Worm (Caenorhabditis elegans): ENCODE data around the gene Y116A8C.25.

The Y116A8C.25 gene

ce11 chrIV:17099113-17099512 lies 20.6 kb upstream of the Y116A8C.25 start:
- TF ChIP-seq egl-5 (tag; optimal IDR thresholded peaks at IDR 0.05) (no peak), ama-1 (optimal IDR thresholded peaks at IDR 0.05) (no peak), lin-15B (tag; optimal IDR thresholded peaks at IDR 0.05) (no peak), unc-39 (tag; optimal IDR thresholded peaks at IDR 0.05) (no peak), unc-62 (GFP tag; optimal IDR thresholded peaks at IDR 0.05) (no peak), fkh-10 (GFP tag; optimal IDR thresholded peaks at IDR 0.05) (no peak), ceh-9 (tag; optimal IDR thresholded peaks at IDR 0.05) (no peak), nhr-25 (tag; optimal IDR thresholded peaks at IDR 0.05) (no peak), ceh-28 (tag; optimal IDR thresholded peaks at IDR 0.05) (no peak), nhr-43 (tag; optimal IDR thresholded peaks at IDR 0.05; ENCODE audit: poor library complexity, severe bottlenecking) (no peak)

DNA sequence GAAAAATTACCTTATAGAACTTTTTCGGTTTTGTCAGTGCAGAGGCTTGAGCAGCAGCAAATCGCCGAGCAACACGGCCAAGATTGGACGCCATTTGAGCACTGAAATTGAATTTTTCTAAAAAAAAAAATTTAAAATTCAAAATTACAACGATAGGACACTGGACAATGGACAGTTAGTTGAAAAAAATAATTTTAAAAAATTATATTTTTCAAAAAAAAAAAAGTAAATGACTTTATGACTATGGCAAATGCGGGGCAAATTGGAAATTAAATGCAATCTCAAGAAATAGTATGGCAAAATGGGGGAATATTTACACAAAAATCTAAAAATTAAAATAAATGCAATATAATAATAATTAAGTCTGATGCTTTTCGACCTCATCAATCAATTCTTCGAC lies 17.6 kb upstream of the Y116A8C.25 start, which contains the start of gene Y116A8C.27:
Gene Y116A8C.27 (minus strand): TSS at position 101 of the 400 bp plus-strand sequence.
- TF ChIP-seq skn-1 (tag; optimal IDR thresholded peaks at IDR 0.05) (no peak), snpc-4 (tag; optimal IDR thresholded peaks at IDR 0.05) (no peak), fos-1 (tag; optimal IDR thresholded peaks at IDR 0.05) (no peak), nhr-11 (tag; optimal IDR thresholded peaks at IDR 0.05) (no peak)

DNA sequence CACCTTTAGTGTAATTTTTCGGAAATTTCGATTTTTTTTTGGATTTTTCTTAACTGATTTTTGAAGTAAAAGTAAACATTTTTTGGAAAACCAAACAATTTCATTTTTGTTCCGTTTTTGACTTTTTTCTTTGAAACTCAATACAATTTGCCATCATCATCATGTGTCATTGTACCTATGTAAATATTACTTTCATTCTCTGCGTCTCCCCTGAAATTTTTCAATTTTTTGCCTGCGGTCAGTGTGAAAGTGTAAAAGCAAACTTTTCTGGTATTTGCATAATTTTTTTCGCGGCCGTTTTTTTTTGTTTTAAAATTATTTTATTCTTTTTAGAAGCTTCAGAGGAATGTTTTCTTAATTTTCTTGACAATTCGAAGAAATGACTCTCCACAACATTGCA lies 15.2 kb upstream of the Y116A8C.25 start, which contains the start of gene Y116A8C.29:
Gene Y116A8C.29 (plus strand): TSS at position 328 of the 400 bp plus-strand sequence.
- peak; percentile 91 for TF ChIP-seq pha-4 (tag; optimal IDR thresholded peaks at IDR 0.05)
- no peak for TF ChIP-seq lsy-12 (tag; optimal IDR thresholded peaks at IDR 0.05)

- TF ChIP-seq nhr-237 (tag; optimal IDR thresholded peaks at IDR 0.05) (no peak), nfya-1 (tag; optimal IDR thresholded peaks at IDR 0.05; ENCODE audit: insufficient read depth) (no peak), fos-1 (tag; optimal IDR thresholded peaks at IDR 0.05) (no peak), pha-4 (tag; optimal IDR thresholded peaks at IDR 0.05) (peak; percentile 3), ceh-9 (tag; optimal IDR thresholded peaks at IDR 0.05) (no peak), ceh-28 (tag; optimal IDR thresholded peaks at IDR 0.05) (no peak), unc-62 (GFP tag; optimal IDR thresholded peaks at IDR 0.05) (no peak), lin-15B (tag; optimal IDR thresholded peaks at IDR 0.05) (no peak), zag-1 (tag; optimal IDR thresholded peaks at IDR 0.05) (no peak), tbx-2 (tag; optimal IDR thresholded peaks at IDR 0.05) (no peak), elt-2 (tag; optimal IDR thresholded peaks at IDR 0.05) (peak; percentile 7), nhr-25 (tag; optimal IDR thresholded peaks at IDR 0.05) (no peak), nhr-77 (tag; optimal IDR thresholded peaks at IDR 0.05) (no peak), fkh-2 (tag; optimal IDR thresholded peaks at IDR 0.05) (no peak), lin-39 (tag; optimal IDR thresholded peaks at IDR 0.05) (no peak), nhr-11 (tag; optimal IDR thresholded peaks at IDR 0.05) (no peak), nhr-43 (tag; optimal IDR thresholded peaks at IDR 0.05; ENCODE audit: poor library complexity, severe bottlenecking) (peak; percentile 4), daf-12 (tag; optimal IDR thresholded peaks at IDR 0.05) (no peak), ZK546.5 (tag; optimal IDR thresholded peaks at IDR 0.05) (no peak), ama-1 (optimal IDR thresholded peaks at IDR 0.05) (peak; percentile 13)
Measured at ce11 chrIV:17088849-17089248, 10.3 kb upstream of the Y116A8C.25 start, which contains the start of gene Y116A8C.43. TSS of gene Y116A8C.43 (plus strand) at chrIV:17088851.

DNA sequence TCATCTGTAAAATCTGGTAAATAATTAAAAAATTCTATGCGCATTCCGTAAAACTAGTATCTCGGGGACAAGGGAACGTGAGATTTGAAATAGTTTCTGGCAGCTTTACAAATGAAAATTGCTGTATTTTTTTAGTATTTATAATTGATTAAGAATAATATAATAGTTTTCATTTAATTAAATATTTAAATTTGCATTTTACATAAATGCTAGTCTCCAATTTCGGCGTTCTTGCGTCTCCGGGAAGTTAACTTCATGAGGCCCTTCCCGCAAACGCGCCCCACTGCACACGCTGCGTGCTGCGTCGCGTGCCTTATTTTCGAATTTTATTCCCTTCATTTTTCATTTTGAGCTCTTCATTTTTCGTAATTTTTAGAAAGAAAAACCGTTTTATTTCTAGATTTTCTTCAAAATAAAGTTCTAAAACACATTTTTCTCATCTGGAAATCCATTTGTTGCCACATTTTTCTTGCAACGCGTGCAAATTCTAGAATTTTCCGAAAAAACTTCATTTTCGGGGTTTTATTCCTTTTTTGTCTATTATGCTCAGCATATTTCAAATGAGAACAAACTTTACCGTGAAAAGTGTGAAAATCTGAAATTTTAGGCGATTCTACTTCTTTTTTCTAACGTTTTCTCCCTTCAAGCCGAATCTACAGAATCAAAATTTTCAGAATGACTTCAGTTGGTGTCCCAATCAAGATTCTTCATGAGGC lies 9.0 kb upstream of the Y116A8C.25 start, which contains the start of the genes snx-13 and snr-1:
Gene snx-13 (minus strand): TSS at position 55 of the 716 bp plus-strand sequence.
Gene snr-1 (plus strand): TSS at position 666 of the 716 bp plus-strand sequence.
- peak; percentile 85 for TF ChIP-seq pha-4 (tag; optimal IDR thresholded peaks at IDR 0.05)
- no peak for TF ChIP-seq nhr-67 (tag; optimal IDR thresholded peaks at IDR 0.05)
- TF ChIP-seq nhr-237 (tag; optimal IDR thresholded peaks at IDR 0.05) = no peak
- peak; percentile 73 for TF ChIP-seq nhr-23 (tag; optimal IDR thresholded peaks at IDR 0.05)
- TF ChIP-seq fos-1 (tag; optimal IDR thresholded peaks at IDR 0.05) = no peak
- no peak for TF ChIP-seq nhr-77 (tag; optimal IDR thresholded peaks at IDR 0.05)
- TF ChIP-seq snpc-4 (tag; optimal IDR thresholded peaks at IDR 0.05) = peak; percentile 43
- no peak for TF ChIP-seq eor-1 (tag; optimal IDR thresholded peaks at IDR 0.05)
- peak; percentile 56 for TF ChIP-seq lsy-12 (tag; optimal IDR thresholded peaks at IDR 0.05)
- no peak for TF ChIP-seq ceh-9 (tag; optimal IDR thresholded peaks at IDR 0.05)
- no peak for TF ChIP-seq mdl-1 (tag; optimal IDR thresholded peaks at IDR 0.05)
- TF ChIP-seq ama-1 (optimal IDR thresholded peaks at IDR 0.05) = no peak
- peak; percentile 55 for TF ChIP-seq lin-39 (tag; optimal IDR thresholded peaks at IDR 0.05)
- TF ChIP-seq pqm-1 (tag; optimal IDR thresholded peaks at IDR 0.05) = peak; percentile 1
- no peak for TF ChIP-seq tbx-2 (tag; optimal IDR thresholded peaks at IDR 0.05)
- TF ChIP-seq ceh-82 (tag; optimal IDR thresholded peaks at IDR 0.05) = no peak
- TF ChIP-seq elt-3 (tag; optimal IDR thresholded peaks at IDR 0.05) = no peak
- TF ChIP-seq unc-62 (GFP tag; optimal IDR thresholded peaks at IDR 0.05) = no peak
- peak; percentile 82 for TF ChIP-seq hmg-11 (tag; optimal IDR thresholded peaks at IDR 0.05)
- no peak for TF ChIP-seq nhr-43 (tag; optimal IDR thresholded peaks at IDR 0.05; ENCODE audit: poor library complexity, severe bottlenecking)
- TF ChIP-seq zag-1 (tag; optimal IDR thresholded peaks at IDR 0.05) = no peak
- no peak for TF ChIP-seq daf-12 (tag; optimal IDR thresholded peaks at IDR 0.05)
- no peak for TF ChIP-seq nhr-28 (tag; optimal IDR thresholded peaks at IDR 0.05)
- peak; percentile 91 for TF ChIP-seq lin-15B (tag; optimal IDR thresholded peaks at IDR 0.05)
- no peak for TF ChIP-seq skn-1 (tag; optimal IDR thresholded peaks at IDR 0.05)
- no peak for TF ChIP-seq elt-1 (tag; optimal IDR thresholded peaks at IDR 0.05)
- TF ChIP-seq fkh-10 (GFP tag; optimal IDR thresholded peaks at IDR 0.05) = peak; percentile 19
- TF ChIP-seq egl-5 (tag; optimal IDR thresholded peaks at IDR 0.05) = no peak
- TF ChIP-seq fkh-2 (tag; optimal IDR thresholded peaks at IDR 0.05) = no peak
- no peak for TF ChIP-seq ztf-11 (tag; optimal IDR thresholded peaks at IDR 0.05)
- peak; percentile 29 for TF ChIP-seq R02D3.7 (tag; optimal IDR thresholded peaks at IDR 0.05)
- no peak for TF ChIP-seq ztf-4 (tag; optimal IDR thresholded peaks at IDR 0.05)
- TF ChIP-seq nhr-11 (tag; optimal IDR thresholded peaks at IDR 0.05) = no peak
- no peak for TF ChIP-seq nhr-76 (tag; optimal IDR thresholded peaks at IDR 0.05)

All from whole organism, L3 larva.